Fruit fly (Drosophila melanogaster): Measurements from ENCODE around the gene CG7115.

The CG7115 gene

dm6 chr2L:7799804-7800433 is 21.0 kb upstream of the CG7115 start, which contains the start of the genes Herp and r2d2 (continued):
- peak; percentile 88 for TF ChIP-seq Optix (GFP tag; IDR thresholded peaks at IDR 0.05)
- peak; percentile 84 for TF ChIP-seq BEAF-32 (GFP tag; optimal IDR thresholded peaks at IDR 0.05)
- peak; percentile 92 for TF ChIP-seq CG4328 (GFP tag; optimal IDR thresholded peaks at IDR 0.05)
- TF ChIP-seq lov (optimal IDR thresholded peaks at IDR 0.05): no peak
- no peak for TF ChIP-seq lov (GFP tag; IDR thresholded peaks at IDR 0.05)
- TF ChIP-seq tll (GFP tag; optimal IDR thresholded peaks at IDR 0.05): peak; percentile 70 to 99
- peak; percentile 87 for TF ChIP-seq nerfin-1 (tag; optimal IDR thresholded peaks at IDR 0.05)
- peak; percentile 81 for TF ChIP-seq tap (tag; optimal IDR thresholded peaks at IDR 0.05)
- peak; percentile 53 for TF ChIP-seq dimm (GFP tag; IDR thresholded peaks at IDR 0.05)
- peak in 1 of 2 experiments; percentile 69 for TF ChIP-seq insv (GFP tag; optimal IDR thresholded peaks at IDR 0.05)
- peak; percentile 86 for TF ChIP-seq CG11085 (GFP tag; IDR thresholded peaks at IDR 0.05)
- TF ChIP-seq CG31388 (GFP tag; optimal IDR thresholded peaks at IDR 0.05): peak; percentile 75
- peak; percentile 54; the same call in 1 of the 2 replicates for TF ChIP-seq MBD-R2 (GFP tag; IDR thresholded peaks at IDR 0.05)
- peak; percentile 86 for TF ChIP-seq CG6689 (GFP tag; IDR thresholded peaks at IDR 0.05)
- TF ChIP-seq CG12236 (GFP tag; optimal IDR thresholded peaks at IDR 0.05): peak; percentile 81
- peak; percentile 63 for TF ChIP-seq Nf-YA (GFP tag; IDR thresholded peaks at IDR 0.05)
- peak; percentile 86 for TF ChIP-seq kay (GFP tag; optimal IDR thresholded peaks at IDR 0.05)
- peak; percentile 79 for TF ChIP-seq CG7928 (GFP tag; optimal IDR thresholded peaks at IDR 0.05)
- peak; percentile 71 for TF ChIP-seq gcm (GFP tag; optimal IDR thresholded peaks at IDR 0.05)
- TF ChIP-seq CG10267 (tag; optimal IDR thresholded peaks at IDR 0.05): peak; percentile 82
- no peak for TF ChIP-seq bigmax (GFP tag; optimal IDR thresholded peaks at IDR 0.05)
- TF ChIP-seq gsb-n (tag; optimal IDR thresholded peaks at IDR 0.05): peak; percentile 79
- peak; percentile 93 for TF ChIP-seq CG4424 (GFP tag; optimal IDR thresholded peaks at IDR 0.05)
- TF ChIP-seq CG18476 (GFP tag; optimal IDR thresholded peaks at IDR 0.05): peak; percentile 73
- TF ChIP-seq dmrt11E (tag; optimal IDR thresholded peaks at IDR 0.05): peak; percentile 85
- peak; percentile 83; the same call in 2 of the 3 replicates for TF ChIP-seq C15 (GFP tag; IDR thresholded peaks at IDR 0.05)
- peak; percentile 87 for TF ChIP-seq zen (tag; optimal IDR thresholded peaks at IDR 0.05)
- TF ChIP-seq Hsf (GFP tag; optimal IDR thresholded peaks at IDR 0.05): peak; percentile 93
- peak; percentile 96 for TF ChIP-seq CG30403 (GFP tag; optimal IDR thresholded peaks at IDR 0.05)
- TF ChIP-seq otp (GFP tag; IDR thresholded peaks at IDR 0.05): peak; percentile 67; the same call in 1 of the 3 replicates
- TF ChIP-seq CG8478 (optimal IDR thresholded peaks at IDR 0.05): no peak
- peak; percentile 79 for TF ChIP-seq cas (GFP tag; IDR thresholded peaks at IDR 0.05)
- TF ChIP-seq sd (tag; optimal IDR thresholded peaks at IDR 0.05): peak; percentile 75
- TF ChIP-seq CG2875 (GFP tag; optimal IDR thresholded peaks at IDR 0.05): peak; percentile 64
- peak; percentile 53; the same call in 1 of the 2 replicates for TF ChIP-seq crol (GFP tag; IDR thresholded peaks at IDR 0.05)
- TF ChIP-seq CG6175 (GFP tag; IDR thresholded peaks at IDR 0.05): peak; percentile 84
- TF ChIP-seq gsb (GFP tag; IDR thresholded peaks at IDR 0.05): peak; percentile 71
- TF ChIP-seq CG1647 (GFP tag; optimal IDR thresholded peaks at IDR 0.05): peak; percentile 94
- TF ChIP-seq Hmx (GFP tag; optimal IDR thresholded peaks at IDR 0.05): peak; percentile 83
- peak; percentile 95 for TF ChIP-seq pho (GFP tag; optimal IDR thresholded peaks at IDR 0.05)
- peak; percentile 62 for TF ChIP-seq CG6683 (GFP tag; optimal IDR thresholded peaks at IDR 0.05)
- TF ChIP-seq CG12155 (GFP tag; optimal IDR thresholded peaks at IDR 0.05): peak; percentile 87
- TF ChIP-seq CG42726 (GFP tag; IDR thresholded peaks at IDR 0.05; ENCODE audit: partially characterized antibody): no peak; the same call in none of the 2 replicates
- TF ChIP-seq HmgZ (tag; optimal IDR thresholded peaks at IDR 0.05): peak; percentile 96
- TF ChIP-seq CG15073 (GFP tag; optimal IDR thresholded peaks at IDR 0.05): peak; percentile 55
- peak; percentile 86 for TF ChIP-seq rib (GFP tag; IDR thresholded peaks at IDR 0.05)
- peak; percentile 77 for TF ChIP-seq chm (GFP tag; IDR thresholded peaks at IDR 0.05)
- TF ChIP-seq NK7.1 (GFP tag; optimal IDR thresholded peaks at IDR 0.05): peak; percentile 91
- peak; percentile 89 for TF ChIP-seq az2 (GFP tag; optimal IDR thresholded peaks at IDR 0.05)
- TF ChIP-seq sisA (GFP tag; IDR thresholded peaks at IDR 0.05): peak; percentile 90
- peak; percentile 81 for TF ChIP-seq btn (GFP tag; optimal IDR thresholded peaks at IDR 0.05)
